Worm (Caenorhabditis elegans): ENCODE results near the gene cyp-25A3.
"Not testable (repeated sequence)": the region's sequence is repeated elsewhere in the genome, so short reads cannot be mapped to it uniquely, and the experiment has no call there.

DNA sequence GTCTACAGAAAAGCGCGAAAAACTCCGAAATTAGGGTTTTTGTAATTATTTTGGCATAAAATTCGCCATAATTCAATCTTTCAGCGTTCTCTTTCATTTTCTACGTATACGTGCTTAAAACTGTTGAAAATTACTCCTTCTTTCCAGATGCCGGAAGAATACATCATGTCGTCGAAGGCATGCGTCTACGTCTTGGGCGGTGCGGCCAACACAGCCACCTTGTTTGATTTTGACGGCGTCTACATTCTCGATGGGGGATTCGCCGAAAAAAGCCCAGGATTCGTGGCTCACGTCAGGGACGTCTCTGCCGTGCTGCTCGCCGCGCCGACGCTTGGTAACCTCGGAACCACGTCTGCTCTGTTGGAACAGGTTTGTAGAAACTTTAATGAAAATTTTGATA, 5.2 kb upstream of the cyp-25A3 start, which contains the start of gene maph-1.3:
- TF ChIP-seq elt-1 (tag; optimal IDR thresholded peaks at IDR 0.05; ENCODE audit: borderline replicate concordance, insufficient read depth); snpc-4 (tag; optimal IDR thresholded peaks at IDR 0.05); unc-62 (GFP tag; optimal IDR thresholded peaks at IDR 0.05); M03D4.4 (tag; optimal IDR thresholded peaks at IDR 0.05); pha-4 (tag; optimal IDR thresholded peaks at IDR 0.05); nhr-2 (tag; optimal IDR thresholded peaks at IDR 0.05); nhr-28 (tag; optimal IDR thresholded peaks at IDR 0.05); flh-1 (GFP tag; optimal IDR thresholded peaks at IDR 0.05); blmp-1 (tag; optimal IDR thresholded peaks at IDR 0.05); elt-3 (tag; optimal IDR thresholded peaks at IDR 0.05); unc-39 (tag; optimal IDR thresholded peaks at IDR 0.05); lsy-2 (tag; optimal IDR thresholded peaks at IDR 0.05); ztf-11 (tag; optimal IDR thresholded peaks at IDR 0.05); sem-2 (GFP tag; optimal IDR thresholded peaks at IDR 0.05): not testable (repeated sequence)

Measured in whole organism, mixed stage, embryonic.